Fruit fly (Drosophila melanogaster): Measurements from ENCODE around the gene CG8475.

CG8475 gene

dm6 chr2L:8156682-8157081, 40.0 kb downstream of the CG8475 start:
- no peak for TF ChIP-seq dati (GFP tag; IDR thresholded peaks at IDR 0.05)
- TF ChIP-seq CG10209 (GFP tag; optimal IDR thresholded peaks at IDR 0.05) = peak; percentile 60
- no peak for TF ChIP-seq sc (optimal IDR thresholded peaks at IDR 0.05)
- TF ChIP-seq sc (GFP tag; optimal IDR thresholded peaks at IDR 0.05) = peak; percentile 12
- no peak for TF ChIP-seq ERR (GFP tag; optimal IDR thresholded peaks at IDR 0.05)
- no peak for TF ChIP-seq Hand (GFP tag; optimal IDR thresholded peaks at IDR 0.05)
- peak; percentile 76 for TF ChIP-seq PHDP (tag; optimal IDR thresholded peaks at IDR 0.05)
- peak; percentile 73 for TF ChIP-seq NfI (GFP tag; optimal IDR thresholded peaks at IDR 0.05)
- TF ChIP-seq ken (GFP tag; IDR thresholded peaks at IDR 0.05) = 0 out of 3 replicates have a peak, but pooled peaks have one; percentile 23
- TF ChIP-seq fu2 (GFP tag; optimal IDR thresholded peaks at IDR 0.05) = peak; percentile 56
- TF ChIP-seq chif (GFP tag; optimal IDR thresholded peaks at IDR 0.05) = peak; percentile 38 to 72
- TF ChIP-seq pan (optimal IDR thresholded peaks at IDR 0.05) = no peak
- TF ChIP-seq pan (GFP tag; optimal IDR thresholded peaks at IDR 0.05 in 1 of 2, IDR thresholded peaks at IDR 0.05 in 1 of 2) = peak in 1 of 2 experiments; percentile 64
- peak; percentile 87 for TF ChIP-seq CG13624 (GFP tag; optimal IDR thresholded peaks at IDR 0.05)
- no peak for TF ChIP-seq CG10431 (GFP tag; optimal IDR thresholded peaks at IDR 0.05)
- peak; percentile 68 for TF ChIP-seq dmrt99B (tag; optimal IDR thresholded peaks at IDR 0.05)
- peak; percentile 50 for TF ChIP-seq ab (GFP tag; optimal IDR thresholded peaks at IDR 0.05)
- peak; percentile 79 for TF ChIP-seq CG32532 (GFP tag; IDR thresholded peaks at IDR 0.05)
- peak; percentile 24 for TF ChIP-seq CG13123 (GFP tag; optimal IDR thresholded peaks at IDR 0.05)
- no peak for TF ChIP-seq CG10959 (GFP tag; IDR thresholded peaks at IDR 0.05)
- TF ChIP-seq bcd (GFP tag; optimal IDR thresholded peaks at IDR 0.05) = peak; percentile 74
- TF ChIP-seq lmd (GFP tag; IDR thresholded peaks at IDR 0.05) = peak; percentile 65
- TF ChIP-seq CG3847 (GFP tag; IDR thresholded peaks at IDR 0.05) = peak; percentile 69
- no peak for TF ChIP-seq ash1 (GFP tag; optimal IDR thresholded peaks at IDR 0.05)
- TF ChIP-seq D (optimal IDR thresholded peaks at IDR 0.05) = no peak
- TF ChIP-seq D (GFP tag; optimal IDR thresholded peaks at IDR 0.05) = peak; percentile 40
- TF ChIP-seq CG31365 (tag; optimal IDR thresholded peaks at IDR 0.05) = no peak
- TF ChIP-seq CG12155 (GFP tag; optimal IDR thresholded peaks at IDR 0.05) = peak; percentile 54
- TF ChIP-seq Myb (GFP tag; optimal IDR thresholded peaks at IDR 0.05) = peak; percentile 47
- TF ChIP-seq so (GFP tag; IDR thresholded peaks at IDR 0.05) = 0 out of 3 replicates have a peak, but pooled peaks have one; percentile 56
- TF ChIP-seq Trl (optimal IDR thresholded peaks at IDR 0.05) = no peak
- peak; percentile 77 for TF ChIP-seq Trl (GFP tag; optimal IDR thresholded peaks at IDR 0.05)
- TF ChIP-seq hkb (optimal IDR thresholded peaks at IDR 0.05) = peak; percentile 7
- peak; percentile 47; the same call in 1 of the 2 replicates for TF ChIP-seq hkb (GFP tag; IDR thresholded peaks at IDR 0.05)
- peak; percentile 38 for TF ChIP-seq NFAT (GFP tag; IDR thresholded peaks at IDR 0.05)
- TF ChIP-seq maf-S (GFP tag; optimal IDR thresholded peaks at IDR 0.05) = peak; percentile 48
- TF ChIP-seq Elba2 (GFP tag; optimal IDR thresholded peaks at IDR 0.05) = no peak
- no peak for TF ChIP-seq CG7271 (tag; optimal IDR thresholded peaks at IDR 0.05)
- peak; percentile 57 for TF ChIP-seq Adf1 (GFP tag; IDR thresholded peaks at IDR 0.05)
- peak; percentile 60; the same call in 2 of the 3 replicates for TF ChIP-seq dysf (GFP tag; IDR thresholded peaks at IDR 0.05)
- TF ChIP-seq BEAF-32 (GFP tag; optimal IDR thresholded peaks at IDR 0.05) = peak; percentile 43
- TF ChIP-seq Dip3 (GFP tag; optimal IDR thresholded peaks at IDR 0.05) = peak; percentile 76
- TF ChIP-seq CG43689 (GFP tag; IDR thresholded peaks at IDR 0.05) = no peak
- 0 out of 2 replicates have a peak, but pooled peaks have one; percentile 34 for TF ChIP-seq seq (GFP tag; IDR thresholded peaks at IDR 0.05)
- TF ChIP-seq CG3281 (GFP tag; optimal IDR thresholded peaks at IDR 0.05) = peak; percentile 82
- peak; percentile 38; the same call in 1 of the 2 replicates for TF ChIP-seq wor (GFP tag; IDR thresholded peaks at IDR 0.05)
- TF ChIP-seq al (GFP tag; IDR thresholded peaks at IDR 0.05) = peak; percentile 37; the same call in 1 of the 2 replicates
- peak; percentile 59 for TF ChIP-seq Antp (GFP tag; optimal IDR thresholded peaks at IDR 0.05)
- no peak for TF ChIP-seq fru (optimal IDR thresholded peaks at IDR 0.05)
- no peak for TF ChIP-seq ATbp (GFP tag; optimal IDR thresholded peaks at IDR 0.05)
- TF ChIP-seq CG10565 (GFP tag; optimal IDR thresholded peaks at IDR 0.05) = no peak
- TF ChIP-seq org-1 (GFP tag; optimal IDR thresholded peaks at IDR 0.05) = no peak
- no peak for TF ChIP-seq NC2α (GFP tag; optimal IDR thresholded peaks at IDR 0.05)
- TF ChIP-seq ttk (GFP tag; IDR thresholded peaks at IDR 0.05) = no peak
